Fruit fly (Drosophila melanogaster) whole organism, embryonic: ENCODE measurements around the gene Syx5.

ENCODE experiments used
- Adf1 ChIP-seq: fragments of 200-800 bp; sonication (Bioruptor generic); IDR thresholded peaks from 2 replicates; pipeline ENCODE4 v1.3.6; 2022; ENCODE audit warnings: missing biosample characterization, missing genetic modification characterization
- Blimp-1 ChIP-seq: fragments of 200-800 bp; sonication (Bioruptor generic); optimal IDR thresholded peaks from 3 replicates; lab custom pipeline; 2018; ENCODE audit warnings: missing biosample characterization, missing genetic modification characterization, mild to moderate bottlenecking, moderate library complexity, missing genetic modification reagents
- CG10147 ChIP-seq: fragments of 200-800 bp; sonication (Bioruptor generic); optimal IDR thresholded peaks from 2 replicates; lab custom pipeline; 2019; ENCODE audit warnings: missing biosample characterization, mild to moderate bottlenecking, missing genetic modification characterization, moderate library complexity
- CG10431 ChIP-seq: fragments of 200-800 bp; sonication (Bioruptor generic); optimal IDR thresholded peaks from 3 replicates; lab custom pipeline; 2018; ENCODE audit warnings: missing biosample characterization, mild to moderate bottlenecking, missing genetic modification characterization
- CG11456 ChIP-seq: fragments of 200-800 bp; sonication (Bioruptor generic); IDR thresholded peaks from 3 replicates; pipeline ENCODE4 v1.3.6; 2022; ENCODE audit warnings: missing biosample characterization, missing genetic modification characterization
- CG12299 ChIP-seq: fragments of 200-800 bp; sonication (Bioruptor generic); optimal IDR thresholded peaks from 2 replicates; lab custom pipeline; 2018; ENCODE audit warnings: missing biosample characterization, mild to moderate bottlenecking, missing genetic modification characterization
- CG12391 ChIP-seq: fragments of 200-800 bp; sonication (Bioruptor generic); optimal IDR thresholded peaks from 3 replicates; lab custom pipeline; 2018; ENCODE audit warnings: missing biosample characterization, mild to moderate bottlenecking, missing genetic modification characterization, moderate library complexity
- CG14050 ChIP-seq: fragments of 200-800 bp; sonication (Bioruptor generic); IDR thresholded peaks from 3 replicates; pipeline ENCODE4 v1.3.6; 2022; ENCODE audit warnings: missing biosample characterization, missing genetic modification characterization
- CG17568 ChIP-seq: fragments of 200-800 bp; sonication (Bioruptor generic); optimal IDR thresholded peaks from 2 replicates; lab custom pipeline; 2018; ENCODE audit warnings: missing biosample characterization, mild to moderate bottlenecking, missing genetic modification characterization, moderate library complexity
- CG30403 ChIP-seq: fragments of 200-800 bp; sonication (Bioruptor generic); optimal IDR thresholded peaks from 3 replicates; lab custom pipeline; 2016; ENCODE audit warnings: missing biosample characterization, missing genetic modification characterization
- CG31441 ChIP-seq: fragments of 200-800 bp; sonication (Bioruptor generic); IDR thresholded peaks from 2 replicates; pipeline ENCODE4 v1.3.6; 2022; ENCODE audit warnings: missing biosample characterization, missing genetic modification characterization
- CG4854 ChIP-seq: fragments of 200-800 bp; sonication (Bioruptor generic); optimal IDR thresholded peaks from 2 replicates; lab custom pipeline; 2016; ENCODE audit warnings: missing biosample characterization, missing genetic modification characterization, inconsistent platforms
- CG6813 ChIP-seq: fragments of 200-800 bp; sonication (Bioruptor generic); optimal IDR thresholded peaks from 2 replicates; lab custom pipeline; 2017; ENCODE audit warnings: missing biosample characterization, missing genetic modification characterization, mild to moderate bottlenecking, moderate library complexity, missing genetic modification reagents
- CG6854 ChIP-seq: fragments of 200-800 bp; sonication (Bioruptor generic); optimal IDR thresholded peaks from 3 replicates; lab custom pipeline; 2017; ENCODE audit warnings: missing biosample characterization, mild to moderate bottlenecking, missing genetic modification characterization
- CG7271 ChIP-seq: fragments of 200-800 bp; sonication (Bioruptor generic); optimal IDR thresholded peaks from 2 replicates; lab custom pipeline; 2018; ENCODE audit warnings: missing biosample characterization, mild to moderate bottlenecking, missing genetic modification characterization, moderate library complexity
- CG7556 ChIP-seq: fragments of 200-800 bp; sonication (Bioruptor generic); optimal IDR thresholded peaks from 2 replicates; lab custom pipeline; 2017; ENCODE audit warnings: missing biosample characterization, mild to moderate bottlenecking, missing genetic modification characterization
- CG8359 ChIP-seq: fragments of 200-800 bp; sonication (Bioruptor generic); optimal IDR thresholded peaks from 2 replicates; lab custom pipeline; 2017; ENCODE audit warnings: missing biosample characterization, mild to moderate bottlenecking, missing genetic modification characterization, borderline replicate concordance
- D19A ChIP-seq: fragments of 200-800 bp; optimal IDR thresholded peaks from 3 replicates; lab custom pipeline; 2019; ENCODE audit warnings: missing biosample characterization, mild to moderate bottlenecking, missing genetic modification characterization, moderate library complexity
- Dp ChIP-seq: fragments of 200-800 bp; sonication (Bioruptor generic); optimal IDR thresholded peaks from 2 replicates; lab custom pipeline; 2018; ENCODE audit warnings: missing biosample characterization, mild to moderate bottlenecking, missing genetic modification characterization, moderate library complexity
- E2f1 ChIP-seq: fragments of 200-800 bp; sonication (Bioruptor generic); IDR thresholded peaks from 2 replicates; pipeline ENCODE4 v1.3.6; 2022; ENCODE audit warnings: missing biosample characterization, missing genetic modification characterization
- Elba2 ChIP-seq: fragments of 200-800 bp; sonication (Bioruptor generic); optimal IDR thresholded peaks from 3 replicates; lab custom pipeline; 2016; ENCODE audit warnings: missing biosample characterization, missing genetic modification characterization
- Fer2 ChIP-seq: fragments of 200-800 bp; sonication (Bioruptor generic); optimal IDR thresholded peaks from 2 replicates; lab custom pipeline; 2018; ENCODE audit warnings: missing biosample characterization, mild to moderate bottlenecking, missing genetic modification characterization, moderate library complexity
- Gsc ChIP-seq: fragments of 200-800 bp; sonication (Bioruptor generic); IDR thresholded peaks from 2 replicates; pipeline ENCODE4 v1.3.6; 2022; ENCODE audit warnings: missing biosample characterization, missing genetic modification characterization
- Hr3 ChIP-seq: fragments of 200-800 bp; sonication (Bioruptor generic); optimal IDR thresholded peaks from 3 replicates; lab custom pipeline; 2016; ENCODE audit warnings: missing biosample characterization, missing genetic modification characterization
- Kr ChIP-seq: fragments of 200-800 bp; sonication (Bioruptor generic); optimal IDR thresholded peaks from 2 replicates; lab custom pipeline; 2017; ENCODE audit warnings: missing biosample characterization, mild to moderate bottlenecking, missing genetic modification characterization
- Lhr ChIP-seq: fragments of 200-800 bp; sonication (Bioruptor generic); optimal IDR thresholded peaks from 3 replicates; lab custom pipeline; 2017; ENCODE audit warnings: mild to moderate bottlenecking, missing biosample characterization, missing genetic modification reagents, missing genetic modification characterization
- Lpt ChIP-seq: fragments of >200 bp; optimal IDR thresholded peaks from 2 replicates; lab custom pipeline; 2018; ENCODE audit warnings: missing biosample characterization, missing genetic modification characterization
- Nf-YC ChIP-seq: fragments of 200-800 bp; optimal IDR thresholded peaks from 3 replicates; lab custom pipeline; 2019; ENCODE audit warnings: missing biosample characterization, mild to moderate bottlenecking, missing genetic modification characterization, moderate library complexity
- Xbp1 ChIP-seq: fragments of 200-800 bp; sonication (Bioruptor generic); optimal IDR thresholded peaks from 3 replicates; lab custom pipeline; 2016; ENCODE audit warnings: missing biosample characterization, mild to moderate bottlenecking, missing genetic modification characterization
- az2 ChIP-seq: fragments of 200-800 bp; sonication (Bioruptor generic); optimal IDR thresholded peaks from 3 replicates; lab custom pipeline; 2016; ENCODE audit warnings: missing biosample characterization, missing genetic modification characterization
- bsh ChIP-seq, 2 experiments: fragments of 200-800 bp; sonication (Bioruptor generic); optimal IDR thresholded peaks; 2 replicates each; lab custom pipeline; 2017 to 2018; ENCODE audit warnings: mild to moderate bottlenecking in 2 of 2, missing biosample characterization in 2 of 2, missing genetic modification characterization in 2 of 2, moderate library complexity in 1 of 2
- chinmo ChIP-seq: fragments of 200-800 bp; sonication (Bioruptor generic); IDR thresholded peaks from 4 replicates; pipeline ENCODE4 v1.3.6; 2022; ENCODE audit warnings: missing biosample characterization, missing genetic modification characterization; ENCODE audit not compliant: partially characterized antibody
- dati ChIP-seq: fragments of 200-800 bp; sonication (Bioruptor generic); IDR thresholded peaks from 2 replicates; pipeline ENCODE4 v1.3.6; 2022; ENCODE audit warnings: missing biosample characterization, missing genetic modification characterization
- dmrt11E ChIP-seq: fragments of 200-800 bp; sonication (Bioruptor generic); optimal IDR thresholded peaks from 3 replicates; lab custom pipeline; 2018; ENCODE audit warnings: missing biosample characterization, mild to moderate bottlenecking, missing genetic modification characterization, moderate library complexity
- eve ChIP-seq, 2 experiments: fragments of >200 bp; optimal IDR thresholded peaks; 2 replicates each; lab custom pipeline; 2017; ENCODE audit warnings: missing biosample characterization in 2 of 2, missing genetic modification characterization in 2 of 2
- fd102C ChIP-seq: fragments of 200-800 bp; sonication (Bioruptor generic); optimal IDR thresholded peaks from 2 replicates; lab custom pipeline; 2018; ENCODE audit warnings: missing biosample characterization, mild to moderate bottlenecking, missing genetic modification characterization, moderate library complexity
- ftz-f1 ChIP-seq: fragments of 200-800 bp; sonication (Bioruptor generic); optimal IDR thresholded peaks from 2 replicates; lab custom pipeline; 2016; ENCODE audit warnings: missing biosample characterization, missing genetic modification characterization
- gcm ChIP-seq: fragments of 200-800 bp; sonication (Bioruptor generic); optimal IDR thresholded peaks from 2 replicates; lab custom pipeline; 2019; ENCODE audit warnings: missing biosample characterization, mild to moderate bottlenecking, missing genetic modification characterization, moderate library complexity
- gsb-n ChIP-seq: fragments of 200-800 bp; sonication (Bioruptor generic); optimal IDR thresholded peaks from 3 replicates; lab custom pipeline; 2018; ENCODE audit warnings: missing biosample characterization, mild to moderate bottlenecking, missing genetic modification characterization
- jigr1 ChIP-seq: fragments of 200-800 bp; sonication (Bioruptor generic); IDR thresholded peaks from 3 replicates; pipeline ENCODE4 v1.3.6; 2022; ENCODE audit warnings: missing biosample characterization, missing genetic modification characterization
- lilli ChIP-seq: fragments of 200-800 bp; sonication (Bioruptor generic); optimal IDR thresholded peaks from 3 replicates; lab custom pipeline; 2016; ENCODE audit warnings: missing biosample characterization, missing genetic modification characterization
- otp ChIP-seq: fragments of 200-800 bp; sonication (Bioruptor generic); IDR thresholded peaks from 3 replicates; pipeline ENCODE4, ENCODE4 v1.3.6; 2022; ENCODE audit warnings: missing biosample characterization, missing genetic modification characterization
- pho ChIP-seq: fragments of 200-800 bp; sonication (Bioruptor generic); optimal IDR thresholded peaks from 2 replicates; lab custom pipeline; 2016; ENCODE audit warnings: missing biosample characterization, missing genetic modification characterization
- ro ChIP-seq: fragments of 200-800 bp; sonication (Bioruptor generic); IDR thresholded peaks from 2 replicates; pipeline ENCODE4 v1.3.6; 2022; ENCODE audit warnings: missing biosample characterization, missing genetic modification characterization
- row ChIP-seq: fragments of 200-800 bp; sonication (Bioruptor generic); IDR thresholded peaks from 3 replicates; pipeline ENCODE4 v1.3.6; 2022; ENCODE audit warnings: missing biosample characterization, missing genetic modification characterization
- schlank ChIP-seq: fragments of 200-800 bp; sonication (Bioruptor generic); optimal IDR thresholded peaks from 2 replicates; lab custom pipeline; 2018; ENCODE audit warnings: missing biosample characterization, mild to moderate bottlenecking, missing genetic modification characterization
- stc ChIP-seq: fragments of 200-800 bp; sonication (Bioruptor generic); IDR thresholded peaks from 2 replicates; pipeline ENCODE4 v1.3.6; 2022; ENCODE audit warnings: missing biosample characterization, missing genetic modification characterization
- trh ChIP-seq: fragments of 200-800 bp; sonication (Bioruptor generic); optimal IDR thresholded peaks from 2 replicates; lab custom pipeline; 2016; ENCODE audit warnings: missing biosample characterization, missing genetic modification characterization
- twi ChIP-seq: fragments of 200-800 bp; optimal IDR thresholded peaks from 2 replicates; lab custom pipeline; 2019; ENCODE audit warnings: missing biosample characterization, mild to moderate bottlenecking, missing genetic modification characterization, moderate library complexity
- wdn ChIP-seq: fragments of 200-800 bp; sonication (Bioruptor generic); IDR thresholded peaks from 2 replicates; pipeline ENCODE4 v1.3.6; 2022; ENCODE audit warnings: missing biosample characterization, missing genetic modification characterization

Syx5 gene

dm6 chr2L:16356249-16357025, 49.3 kb downstream of the Syx5 start, which contains the start of gene CaBP1 (continued):
- TF ChIP-seq lilli (no peak), pho (no peak), otp (GFP tag; lab: Robert Waterston, UW) (no peak), trh (GFP tag; lab: Kevin White, UChicago) (no peak), chinmo (GFP tag; lab: Robert Waterston, UW) (peak; percentile 91; the same call in 3 of the 4 replicates), Dp (GFP tag; lab: Kevin White, UChicago) (peak; percentile 88), bsh (GFP tag; optimal IDR thresholded peaks at IDR 0.05; lab: Kevin White, UChicago) (no peak), jigr1 (no peak), eve (GFP tag; optimal IDR thresholded peaks at IDR 0.05; lab: Kevin White, UChicago) (peak in 1 of 2 experiments; percentile 70), CG11456 (no peak), twi (no peak), gsb-n (tag; lab: Kevin White, UChicago) (no peak), gcm (GFP tag; lab: Kevin White, UChicago) (no peak), CG10431 (no peak), CG6813 (no peak), fd102C (no peak), schlank (tag; lab: Kevin White, UChicago) (no peak), CG4854 (GFP tag; lab: Kevin White, UChicago) (no peak), row (0 out of 3 replicates have a peak, but pooled peaks have one; percentile 26), az2 (GFP tag; lab: Kevin White, UChicago) (no peak), Lpt (no peak), wdn (GFP tag; lab: Robert Waterston, UW) (no peak), Fer2 (no peak), CG7271 (tag; lab: Kevin White, UChicago) (no peak), Kr (GFP tag; lab: Kevin White, UChicago) (no peak), CG17568 (GFP tag; lab: Kevin White, UChicago) (no peak), CG8359 (GFP tag; lab: Kevin White, UChicago) (no peak), ftz-f1 (GFP tag; lab: Kevin White, UChicago) (no peak), Lhr (peak; percentile 42), D19A (tag; lab: Kevin White, UChicago) (no peak), Nf-YC (tag; lab: Kevin White, UChicago) (peak; percentile 24), CG6854 (no peak), CG31441 (GFP tag; lab: Robert Waterston, UW) (no peak), CG14050 (GFP tag; lab: Robert Waterston, UW) (no peak), Blimp-1 (GFP tag; lab: Kevin White, UChicago) (no peak), CG10147 (peak; percentile 19), Adf1 (GFP tag; lab: Robert Waterston, UW) (no peak), E2f1 (GFP tag; lab: Robert Waterston, UW) (no peak), Elba2 (GFP tag; lab: Kevin White, UChicago) (no peak), Gsc (no peak), CG7556 (GFP tag; lab: Kevin White, UChicago) (no peak), ro (no peak), CG12299 (tag; lab: Kevin White, UChicago) (peak; percentile 8), Xbp1 (GFP tag; lab: Kevin White, UChicago) (peak; percentile 97), CG12391 (tag; lab: Kevin White, UChicago) (no peak), Hr3 (GFP tag; lab: Kevin White, UChicago) (no peak), CG30403 (GFP tag; lab: Kevin White, UChicago) (no peak), dati (GFP tag; lab: Robert Waterston, UW) (no peak), stc (no peak), dmrt11E (no peak)
